Fruit fly (Drosophila melanogaster): ENCODE results near the gene Meltrin.

Meltrin gene

dm6 chr3R:14721942-14722939 is 25.1 kb upstream of the Meltrin start (continued):
- peak; percentile 45 for TF ChIP-seq eyg (GFP tag; optimal IDR thresholded peaks at IDR 0.05)
- TF ChIP-seq bbx (GFP tag; IDR thresholded peaks at IDR 0.05; ENCODE audit: partially characterized antibody), result peak; percentile 31; the same call in 1 of the 2 replicates
- peak; percentile 66 for TF ChIP-seq repo (GFP tag; optimal IDR thresholded peaks at IDR 0.05)
- TF ChIP-seq z (GFP tag; IDR thresholded peaks at IDR 0.05), result peak; percentile 91
- TF ChIP-seq scrt (GFP tag; optimal IDR thresholded peaks at IDR 0.05), result peak; percentile 45
- TF ChIP-seq tup (GFP tag; optimal IDR thresholded peaks at IDR 0.05), result peak; percentile 38
- TF ChIP-seq CG12104 (GFP tag; optimal IDR thresholded peaks at IDR 0.05), result no peak
- peak; percentile 52 for TF ChIP-seq CG9817 (tag; optimal IDR thresholded peaks at IDR 0.05)
- no peak for TF ChIP-seq Gsc (GFP tag; IDR thresholded peaks at IDR 0.05)
- TF ChIP-seq unpg (GFP tag; optimal IDR thresholded peaks at IDR 0.05), result peak; percentile 77
- peak; percentile 5 to 72 for TF ChIP-seq bsh (GFP tag; optimal IDR thresholded peaks at IDR 0.05)
- TF ChIP-seq Sry-β (GFP tag; optimal IDR thresholded peaks at IDR 0.05), result no peak
- TF ChIP-seq Stat92E (GFP tag; optimal IDR thresholded peaks at IDR 0.05), result no peak
- TF ChIP-seq Gug (GFP tag; IDR thresholded peaks at IDR 0.05), result peak; percentile 51; the same call in 2 of the 4 replicates
- TF ChIP-seq CG32532 (GFP tag; IDR thresholded peaks at IDR 0.05), result peak; percentile 59
- TF ChIP-seq CG1792 (GFP tag; optimal IDR thresholded peaks at IDR 0.05), result peak; percentile 19
- no peak for TF ChIP-seq lov (optimal IDR thresholded peaks at IDR 0.05)
- TF ChIP-seq lov (GFP tag; IDR thresholded peaks at IDR 0.05), result no peak
- peak; percentile 60 for TF ChIP-seq CG31224 (GFP tag; IDR thresholded peaks at IDR 0.05)
- TF ChIP-seq ssp (GFP tag; IDR thresholded peaks at IDR 0.05), result 0 out of 2 replicates have a peak, but pooled peaks have one; percentile 20
- no peak; the same call in 2 of the 3 replicates for TF ChIP-seq croc (GFP tag; conservative IDR thresholded peaks at IDR 0.05)
- peak; percentile 78 for TF ChIP-seq Oli (tag; optimal IDR thresholded peaks at IDR 0.05)
- no peak for TF ChIP-seq CG13123 (GFP tag; optimal IDR thresholded peaks at IDR 0.05)
- TF ChIP-seq Awh (GFP tag; IDR thresholded peaks at IDR 0.05), result no peak
- TF ChIP-seq B-H2 (GFP tag; optimal IDR thresholded peaks at IDR 0.05), result no peak
- no peak for TF ChIP-seq mld (GFP tag; IDR thresholded peaks at IDR 0.05; ENCODE audit: partially characterized antibody)
- no peak for TF ChIP-seq CG15073 (GFP tag; optimal IDR thresholded peaks at IDR 0.05)
- no peak for TF ChIP-seq pfk (GFP tag; optimal IDR thresholded peaks at IDR 0.05)
- TF ChIP-seq gfzf (GFP tag; optimal IDR thresholded peaks at IDR 0.05), result no peak
- peak; percentile 29 for TF ChIP-seq Six4 (GFP tag; optimal IDR thresholded peaks at IDR 0.05)
- TF ChIP-seq sisA (GFP tag; IDR thresholded peaks at IDR 0.05), result peak; percentile 72
- peak; percentile 73; the same call in 2 of the 3 replicates for TF ChIP-seq CG34422 (GFP tag; IDR thresholded peaks at IDR 0.05)
- TF ChIP-seq Ets65A (GFP tag), result peak; percentile 73
- TF ChIP-seq Xrp1 (GFP tag; IDR thresholded peaks at IDR 0.05), result peak; percentile 76
- peak; percentile 58 for TF ChIP-seq Abd-B (GFP tag; optimal IDR thresholded peaks at IDR 0.05)
- no peak; the same call in 2 of the 3 replicates for TF ChIP-seq CG16813 (GFP tag; IDR thresholded peaks at IDR 0.05; ENCODE audit: partially characterized antibody)
- TF ChIP-seq CG10959 (GFP tag; IDR thresholded peaks at IDR 0.05), result 0 out of 2 replicates have a peak, but pooled peaks have one; percentile 23
- TF ChIP-seq HLH4C (GFP tag; IDR thresholded peaks at IDR 0.05; ENCODE audit: partially characterized antibody), result no peak
- TF ChIP-seq CG9876 (GFP tag; optimal IDR thresholded peaks at IDR 0.05), result peak; percentile 13
- TF ChIP-seq Scr (GFP tag; IDR thresholded peaks at IDR 0.05; ENCODE audit: partially characterized antibody), result no peak
- TF ChIP-seq CG18599 (GFP tag; optimal IDR thresholded peaks at IDR 0.05), result peak; percentile 69
- peak; percentile 55 for TF ChIP-seq CG1233 (GFP tag; optimal IDR thresholded peaks at IDR 0.05)
- peak; percentile 16 for TF ChIP-seq CG7987 (GFP tag; optimal IDR thresholded peaks at IDR 0.05)
- peak; percentile 19 for TF ChIP-seq schlank (tag; optimal IDR thresholded peaks at IDR 0.05)
- peak; percentile 54; the same call in 2 of the 3 replicates for TF ChIP-seq gce (GFP tag; IDR thresholded peaks at IDR 0.05)
- TF ChIP-seq Dad (GFP tag; optimal IDR thresholded peaks at IDR 0.05), result peak; percentile 73
- peak; percentile 30 for TF ChIP-seq Nf-YB (GFP tag; optimal IDR thresholded peaks at IDR 0.05)

Data from whole organism, embryonic.